Worm (Caenorhabditis elegans) whole organism, L3 larva: Measurements from ENCODE around the gene C07H4.1.

Source experiments
- ama-1 ChIP-seq: fragments of 150-350 bp; optimal IDR thresholded peaks from 2 replicates; lab custom pipeline; 2018
- elt-3 ChIP-seq, 3 experiments: fragments of 150-350 bp in 1 of 3; sonication (generic microtip) in 2 of 3; optimal IDR thresholded peaks; 2 replicates in 2 of 3; 4 replicates in 1 of 3; lab custom pipeline; 2014 to 2017; ENCODE audit warnings: missing biosample characterization in 3 of 3, missing genetic modification characterization in 3 of 3
- nfya-1 ChIP-seq: sonication (generic microtip); optimal IDR thresholded peaks from 2 replicates; lab custom pipeline; 2017; ENCODE audit warnings: missing genetic modification characterization, mild to moderate bottlenecking, missing compliant biosample characterization, antibody characterized with exemption, moderate library complexity; ENCODE audit not compliant: insufficient read depth
- unc-62 ChIP-seq: fragments of 150-350 bp; sonication (generic microtip); optimal IDR thresholded peaks from 4 replicates; lab custom pipeline; 2014; ENCODE audit warnings: missing biosample characterization, missing genetic modification reagents, missing genetic modification characterization
- ztf-11 ChIP-seq: fragments of 150-350 bp; optimal IDR thresholded peaks from 2 replicates; lab custom pipeline; 2014; ENCODE audit warnings: missing biosample characterization, missing genetic modification characterization

DNA sequence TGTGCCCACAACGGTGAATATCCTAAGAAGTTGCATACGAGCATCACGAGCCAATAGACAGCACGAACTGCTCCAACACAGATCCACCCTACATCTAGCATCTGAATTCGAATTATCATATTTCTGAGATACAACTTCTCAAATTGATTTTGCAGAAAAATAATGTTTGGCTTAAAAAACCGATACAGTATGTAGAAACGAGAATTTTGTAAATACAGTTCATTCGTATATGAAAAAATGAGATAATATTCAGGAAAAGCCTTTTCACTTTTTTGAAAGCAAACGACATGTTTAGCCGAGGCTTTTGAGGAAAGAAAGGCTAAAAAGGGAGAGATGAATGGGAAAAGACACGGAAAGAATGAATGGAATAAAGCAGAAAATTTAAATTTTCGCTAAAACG lies 52.2 kb downstream of the C07H4.1 start, which contains the start of gene F37B12.3:
- TF ChIP-seq ama-1 (lab: Kevin White, UChicago), result no peak
- no peak for TF ChIP-seq unc-62 (GFP tag; lab: Kevin White, UChicago)
- TF ChIP-seq nfya-1, result no peak
- TF ChIP-seq ztf-11 (tag; lab: Kevin White, UChicago), result no peak
- TF ChIP-seq elt-3 (tag; optimal IDR thresholded peaks at IDR 0.05; lab: Kevin White, UChicago), result no peak
